Worm (Caenorhabditis elegans): ENCODE data around the gene fipr-1.

fipr-1 gene

ce11 chrV:12343419-12343969 is 18.1 kb downstream of the fipr-1 start, which contains the start of gene tomm-20 (continued):
- TF ChIP-seq hsf-1 (GFP tag; IDR thresholded peaks at IDR 0.05) (peak; percentile 62), attf-3 (GFP tag; conservative IDR thresholded peaks at IDR 0.05) (peak; percentile 87), K11D2.4 (GFP tag; IDR thresholded peaks at IDR 0.05) (peak; percentile 90), T26A5.8 (tag; optimal IDR thresholded peaks at IDR 0.05) (no peak), rpc-1 (optimal IDR thresholded peaks at IDR 0.05) (no peak), rpc-1 (tag; optimal IDR thresholded peaks at IDR 0.05) (no peak), aptf-3 (GFP tag; IDR thresholded peaks at IDR 0.05) (no peak), F23B12.7 (tag; optimal IDR thresholded peaks at IDR 0.05; ENCODE audit: insufficient read depth) (peak; percentile 83)

- TF ChIP-seq B0261.1 (tag; optimal IDR thresholded peaks at IDR 0.05), result no peak
- TF ChIP-seq lir-1 (GFP tag; conservative IDR thresholded peaks at IDR 0.05), result no peak
- TF ChIP-seq hlh-12 (tag; optimal IDR thresholded peaks at IDR 0.05), result no peak
- no peak for TF ChIP-seq ztf-26 (tag; optimal IDR thresholded peaks at IDR 0.05)
- no peak for TF ChIP-seq snpc-1.3 (tag; optimal IDR thresholded peaks at IDR 0.05; ENCODE audit: insufficient read depth)
- no peak for TF ChIP-seq F37B4.10 (GFP tag; IDR thresholded peaks at IDR 0.05)
- no peak for TF ChIP-seq somi-1 (GFP tag; optimal IDR thresholded peaks at IDR 0.05)
- TF ChIP-seq nhr-179 (tag; optimal IDR thresholded peaks at IDR 0.05), result no peak
- TF ChIP-seq snpc-4 (GFP tag; optimal IDR thresholded peaks at IDR 0.05), result no peak
- no peak for TF ChIP-seq snpc-4 (tag; optimal IDR thresholded peaks at IDR 0.05)
- TF ChIP-seq unc-62 (GFP tag; optimal IDR thresholded peaks at IDR 0.05), result no peak
- TF ChIP-seq tbx-9 (tag; optimal IDR thresholded peaks at IDR 0.05; ENCODE audit: borderline replicate concordance), result no peak
- no peak for TF ChIP-seq mel-28 (tag; optimal IDR thresholded peaks at IDR 0.05; ENCODE audit: borderline replicate concordance)
- no peak for TF ChIP-seq hmg-1.2 (GFP tag; IDR thresholded peaks at IDR 0.05)
- TF ChIP-seq F52B5.7 (tag; optimal IDR thresholded peaks at IDR 0.05), result no peak
- no peak for TF ChIP-seq C06A6.2 (GFP tag; conservative IDR thresholded peaks at IDR 0.05)
Measured at ce11 chrV:12337894-12338293, 23.6 kb downstream of the fipr-1 start, which contains the start of gene twk-13. Gene twk-13, minus strand, starts transcription at chrV:12337994.

ce11 chrV:12334387-12334786 is 27.2 kb downstream of the fipr-1 start:
- TF ChIP-seq mel-28 (tag; optimal IDR thresholded peaks at IDR 0.05; ENCODE audit: borderline replicate concordance) (no peak), T07F8.4 (tag; optimal IDR thresholded peaks at IDR 0.05) (no peak), Y79H2A.3 (GFP tag; conservative IDR thresholded peaks at IDR 0.05) (no peak), ceh-91 (GFP tag; IDR thresholded peaks at IDR 0.05) (no peak), gei-17 (GFP tag; optimal IDR thresholded peaks at IDR 0.05) (no peak), ceh-40 (GFP tag; IDR thresholded peaks at IDR 0.05) (no peak), aptf-2 (GFP tag; conservative IDR thresholded peaks at IDR 0.05) (no peak), nfya-1 (tag; optimal IDR thresholded peaks at IDR 0.05; ENCODE audit: borderline replicate concordance, insufficient read depth) (no peak), mxl-1 (tag; optimal IDR thresholded peaks at IDR 0.05) (no peak), madf-3 (GFP tag; IDR thresholded peaks at IDR 0.05) (no peak), ztf-18 (tag; optimal IDR thresholded peaks at IDR 0.05) (no peak), lag-1 (GFP tag; IDR thresholded peaks at IDR 0.05) (no peak), bed-2 (GFP tag; IDR thresholded peaks at IDR 0.05) (no peak), tbp1 (GFP tag; optimal IDR thresholded peaks at IDR 0.05) (no peak), F39B2.1 (GFP tag; IDR thresholded peaks at IDR 0.05) (no peak)

All from whole organism, young adult.